Fruit fly (Drosophila melanogaster) whole organism, embryonic: Measurements from ENCODE around the gene CG11374.

Experiments
- Ada2b ChIP-seq: fragments of 200-800 bp; sonication (Bioruptor generic); IDR thresholded peaks from 2 replicates; pipeline ENCODE4 v1.3.6; 2022; ENCODE audit warnings: missing biosample characterization, missing genetic modification characterization
- B-H2 ChIP-seq: fragments of 200-800 bp; sonication (Bioruptor generic); optimal IDR thresholded peaks from 2 replicates; lab custom pipeline; 2018; ENCODE audit warnings: missing biosample characterization, mild to moderate bottlenecking, missing genetic modification characterization
- BtbVII ChIP-seq: fragments of 200-800 bp; sonication (Bioruptor generic); optimal IDR thresholded peaks from 3 replicates; lab custom pipeline; 2017; ENCODE audit warnings: missing biosample characterization, mild to moderate bottlenecking, missing genetic modification characterization
- CG11696 ChIP-seq: fragments of 200-800 bp; sonication (Bioruptor generic); IDR thresholded peaks from 2 replicates; pipeline ENCODE4 v1.3.6; 2022; ENCODE audit warnings: missing biosample characterization, missing genetic modification characterization
- CG13624 ChIP-seq: fragments of 200-800 bp; sonication (Bioruptor generic); optimal IDR thresholded peaks from 2 replicates; lab custom pipeline; 2016; ENCODE audit warnings: missing biosample characterization, missing genetic modification characterization
- CG13894 ChIP-seq: fragments of 200-800 bp; sonication (Bioruptor generic); optimal IDR thresholded peaks from 3 replicates; lab custom pipeline; 2018; ENCODE audit warnings: missing biosample characterization, mild to moderate bottlenecking, missing genetic modification characterization, moderate library complexity
- CG15514 ChIP-seq: fragments of 200-800 bp; sonication (Bioruptor generic); optimal IDR thresholded peaks from 3 replicates; lab custom pipeline; 2017; ENCODE audit warnings: missing biosample characterization, missing genetic modification characterization, mild to moderate bottlenecking, moderate library complexity, missing genetic modification reagents
- CG1603 ChIP-seq: fragments of 200-800 bp; sonication (Bioruptor generic); optimal IDR thresholded peaks from 2 replicates; lab custom pipeline; 2019; ENCODE audit warnings: missing biosample characterization, mild to moderate bottlenecking, missing genetic modification characterization, moderate library complexity
- CG1647 ChIP-seq: fragments of 200-800 bp; sonication (Bioruptor generic); optimal IDR thresholded peaks from 3 replicates; lab custom pipeline; 2016; ENCODE audit warnings: missing biosample characterization, missing genetic modification characterization
- CG17359 ChIP-seq: fragments of 200-800 bp; sonication (Bioruptor generic); optimal IDR thresholded peaks from 3 replicates; lab custom pipeline; 2018; ENCODE audit warnings: missing biosample characterization, mild to moderate bottlenecking, missing genetic modification characterization, moderate library complexity
- CG17361 ChIP-seq: fragments of 200-800 bp; sonication (Bioruptor generic); IDR thresholded peaks from 3 replicates; pipeline ENCODE4 v1.3.6; 2022; ENCODE audit warnings: missing biosample characterization, missing genetic modification characterization
- CG17568 ChIP-seq: fragments of 200-800 bp; sonication (Bioruptor generic); optimal IDR thresholded peaks from 2 replicates; lab custom pipeline; 2018; ENCODE audit warnings: missing biosample characterization, mild to moderate bottlenecking, missing genetic modification characterization, moderate library complexity
- CG2678 ChIP-seq: fragments of 200-800 bp; sonication (Bioruptor generic); optimal IDR thresholded peaks from 3 replicates; lab custom pipeline; 2019; ENCODE audit warnings: missing biosample characterization, mild to moderate bottlenecking, missing genetic modification characterization, moderate library complexity
- CG30020 ChIP-seq: fragments of 200-800 bp; optimal IDR thresholded peaks from 2 replicates; lab custom pipeline; 2019; ENCODE audit warnings: missing biosample characterization, mild to moderate bottlenecking, missing genetic modification characterization, moderate library complexity
- CG30403 ChIP-seq: fragments of 200-800 bp; sonication (Bioruptor generic); optimal IDR thresholded peaks from 3 replicates; lab custom pipeline; 2016; ENCODE audit warnings: missing biosample characterization, missing genetic modification characterization
- CG3407 ChIP-seq: fragments of 200-800 bp; sonication (Bioruptor generic); optimal IDR thresholded peaks from 2 replicates; lab custom pipeline; 2018; ENCODE audit warnings: missing biosample characterization, mild to moderate bottlenecking, missing genetic modification characterization
- CG34376 ChIP-seq: fragments of 200-800 bp; sonication (Bioruptor generic); optimal IDR thresholded peaks from 2 replicates; lab custom pipeline; 2018; ENCODE audit warnings: missing biosample characterization, mild to moderate bottlenecking, missing genetic modification characterization
- CG4617 ChIP-seq: fragments of 200-800 bp; sonication (Bioruptor generic); optimal IDR thresholded peaks from 3 replicates; lab custom pipeline; 2016; ENCODE audit warnings: missing biosample characterization, missing genetic modification characterization, borderline replicate concordance
- CG7928 ChIP-seq: fragments of 200-800 bp; sonication (Bioruptor generic); optimal IDR thresholded peaks from 2 replicates; lab custom pipeline; 2017; ENCODE audit warnings: missing biosample characterization, mild to moderate bottlenecking, missing genetic modification characterization
- CG9797 ChIP-seq: fragments of 200-800 bp; sonication (Bioruptor generic); optimal IDR thresholded peaks from 3 replicates; lab custom pipeline; 2018; ENCODE audit warnings: missing biosample characterization, mild to moderate bottlenecking, missing genetic modification characterization
- Camta ChIP-seq: fragments of 200-800 bp; sonication (Bioruptor generic); optimal IDR thresholded peaks from 2 replicates; lab custom pipeline; 2016; ENCODE audit warnings: missing biosample characterization, missing genetic modification characterization
- Deaf1 ChIP-seq: fragments of 200-800 bp; optimal IDR thresholded peaks from 3 replicates; lab custom pipeline; 2019; ENCODE audit warnings: missing biosample characterization, mild to moderate bottlenecking, missing genetic modification characterization, moderate library complexity
- Dfd ChIP-seq, 2 experiments: fragments of >200 bp; optimal IDR thresholded peaks; 2 replicates each; lab custom pipeline; 2017; ENCODE audit warnings: missing biosample characterization in 2 of 2, missing genetic modification characterization in 2 of 2
- ERR ChIP-seq: fragments of 200-800 bp; sonication (Bioruptor generic); optimal IDR thresholded peaks from 2 replicates; lab custom pipeline; 2016; ENCODE audit warnings: missing biosample characterization, missing genetic modification characterization
- Fer3 ChIP-seq: fragments of 200-800 bp; sonication (Bioruptor generic); optimal IDR thresholded peaks from 2 replicates; lab custom pipeline; 2018; ENCODE audit warnings: missing biosample characterization, mild to moderate bottlenecking, missing genetic modification characterization, moderate library complexity
- H2.0 ChIP-seq: fragments of 200-800 bp; sonication (Bioruptor generic); IDR thresholded peaks from 2 replicates; pipeline ENCODE4 v1.3.6; 2022; ENCODE audit warnings: missing biosample characterization, missing genetic modification characterization
- Jarid2 ChIP-seq: fragments of 200-800 bp; sonication (Bioruptor generic); optimal IDR thresholded peaks from 3 replicates; lab custom pipeline; 2017; ENCODE audit warnings: mild to moderate bottlenecking, missing biosample characterization, missing genetic modification reagents, missing genetic modification characterization
- NfI ChIP-seq: fragments of 200-800 bp; sonication (Bioruptor generic); optimal IDR thresholded peaks from 3 replicates; lab custom pipeline; 2018; ENCODE audit warnings: missing biosample characterization, mild to moderate bottlenecking, missing genetic modification characterization, moderate library complexity
- Spps ChIP-seq: fragments of 200-800 bp; sonication (Bioruptor generic); optimal IDR thresholded peaks from 2 replicates; lab custom pipeline; 2018; ENCODE audit warnings: missing biosample characterization, mild to moderate bottlenecking, missing genetic modification characterization
- Usf ChIP-seq: fragments of 200-800 bp; sonication (Bioruptor generic); optimal IDR thresholded peaks from 2 replicates; lab custom pipeline; 2017; ENCODE audit warnings: missing genotype, missing biosample characterization, missing genetic modification characterization
- ab ChIP-seq: fragments of 200-800 bp; sonication (Bioruptor generic); optimal IDR thresholded peaks from 2 replicates; lab custom pipeline; 2016; ENCODE audit warnings: missing biosample characterization, missing genetic modification characterization
- bab2 ChIP-seq: fragments of 200-800 bp; sonication (Bioruptor generic); optimal IDR thresholded peaks from 2 replicates; lab custom pipeline; 2016; ENCODE audit warnings: missing biosample characterization, missing genetic modification characterization
- ci ChIP-seq: fragments of 200-800 bp; sonication (Bioruptor generic); IDR thresholded peaks from 3 replicates; pipeline ENCODE4 v1.3.6; 2022; ENCODE audit warnings: missing biosample characterization, missing genetic modification characterization
- corto ChIP-seq: fragments of 200-800 bp; sonication (Bioruptor generic); optimal IDR thresholded peaks from 2 replicates; lab custom pipeline; 2016; ENCODE audit warnings: missing biosample characterization, mild to moderate bottlenecking, missing genetic modification characterization, moderate library complexity
- crp ChIP-seq, 2 experiments: fragments of 200-800 bp; sonication (Bioruptor generic); optimal IDR thresholded peaks; 2 replicates in 1 of 2; 3 replicates in 1 of 2; lab custom pipeline; 2017; ENCODE audit warnings: missing biosample characterization in 2 of 2, missing genetic modification characterization in 2 of 2, mild to moderate bottlenecking in 1 of 2, moderate library complexity in 1 of 2
- da ChIP-seq: fragments of 200-800 bp; sonication (Bioruptor generic); optimal IDR thresholded peaks from 2 replicates; lab custom pipeline; 2016; ENCODE audit warnings: missing biosample characterization, missing genetic modification characterization
- dan ChIP-seq: fragments of 200-800 bp; sonication (Bioruptor generic); IDR thresholded peaks from 2 replicates; pipeline ENCODE4 v1.3.6; 2022; ENCODE audit warnings: missing biosample characterization, missing genetic modification characterization
- ems ChIP-seq: fragments of 200-800 bp; sonication (Bioruptor generic); optimal IDR thresholded peaks from 3 replicates; lab custom pipeline; 2016; ENCODE audit warnings: missing biosample characterization, missing genetic modification characterization
- fd64A ChIP-seq: fragments of 200-800 bp; sonication (Bioruptor generic); optimal IDR thresholded peaks from 3 replicates; lab custom pipeline; 2018; ENCODE audit warnings: missing biosample characterization, mild to moderate bottlenecking, missing genetic modification characterization
- fd96Cb ChIP-seq: fragments of 200-800 bp; sonication (Bioruptor generic); optimal IDR thresholded peaks from 2 replicates; lab custom pipeline; 2018; ENCODE audit warnings: missing biosample characterization, mild to moderate bottlenecking, missing genetic modification characterization, moderate library complexity
- gce ChIP-seq: fragments of 200-800 bp; sonication (Bioruptor generic); IDR thresholded peaks from 3 replicates; pipeline ENCODE4 v1.3.6; 2022; ENCODE audit warnings: missing biosample characterization, missing genetic modification characterization
- hkb ChIP-seq, 2 experiments: fragments of 200-800 bp in 1 of 2; fragments of >200 bp in 1 of 2; sonication (Bioruptor generic) in 1 of 2; IDR thresholded peaks in 1 of 2; optimal IDR thresholded peaks in 1 of 2; 2 replicates each; pipeline versions ENCODE4 v1.3.6 to Lab custom; 2017 to 2022; ENCODE audit warnings: missing biosample characterization in 1 of 2, missing genetic modification characterization in 1 of 2
- jumu ChIP-seq: fragments of 200-800 bp; sonication (Bioruptor generic); optimal IDR thresholded peaks from 3 replicates; lab custom pipeline; 2016; ENCODE audit warnings: missing biosample characterization, missing genetic modification characterization
- kni ChIP-seq: fragments of 200-800 bp; sonication (Bioruptor generic); optimal IDR thresholded peaks from 3 replicates; lab custom pipeline; 2017; ENCODE audit warnings: mild to moderate bottlenecking, missing biosample characterization, missing genetic modification reagents, missing genetic modification characterization
- luna ChIP-seq: fragments of 200-800 bp; sonication (Bioruptor generic); optimal IDR thresholded peaks from 2 replicates; lab custom pipeline; 2016; ENCODE audit warnings: missing biosample characterization, missing genetic modification characterization
- otp ChIP-seq: fragments of 200-800 bp; sonication (Bioruptor generic); IDR thresholded peaks from 3 replicates; pipeline ENCODE4, ENCODE4 v1.3.6; 2022; ENCODE audit warnings: missing biosample characterization, missing genetic modification characterization
- sd ChIP-seq: fragments of 200-800 bp; sonication (Bioruptor generic); optimal IDR thresholded peaks from 3 replicates; lab custom pipeline; 2018; ENCODE audit warnings: missing biosample characterization, mild to moderate bottlenecking, missing genetic modification characterization, moderate library complexity
- sens-2 ChIP-seq: fragments of 200-800 bp; sonication (Bioruptor generic); IDR thresholded peaks from 2 replicates; pipeline ENCODE4 v1.3.6; 2022; ENCODE audit warnings: missing biosample characterization, missing genetic modification characterization
- shn ChIP-seq: fragments of 200-800 bp; sonication (Bioruptor generic); optimal IDR thresholded peaks from 3 replicates; lab custom pipeline; 2016; ENCODE audit warnings: missing biosample characterization, missing genetic modification characterization
- z ChIP-seq: fragments of 200-800 bp; sonication (Bioruptor generic); IDR thresholded peaks from 3 replicates; pipeline ENCODE4 v1.3.6; 2022; ENCODE audit warnings: missing biosample characterization, missing genetic modification characterization

CG11374 gene

dm6 chr2L:87255-87723 is 11.1 kb downstream of the CG11374 start, which contains the start of gene net (continued):
- peak; percentile 85 for TF ChIP-seq CG13894
- TF ChIP-seq CG11696 (GFP tag; lab: Robert Waterston, UW): no peak
- no peak for TF ChIP-seq ab (GFP tag; lab: Kevin White, UChicago)
- TF ChIP-seq sd: peak; percentile 48
- no peak for TF ChIP-seq Spps (tag; lab: Kevin White, UChicago)
- TF ChIP-seq shn: no peak
- peak; percentile 72 for TF ChIP-seq corto (GFP tag; lab: Kevin White, UChicago)
- TF ChIP-seq dan (GFP tag; lab: Robert Waterston, UW): no peak
- peak; percentile 55 for TF ChIP-seq CG17359 (tag; lab: Kevin White, UChicago)
- TF ChIP-seq da (GFP tag; lab: Kevin White, UChicago): no peak
- TF ChIP-seq CG17568 (GFP tag; lab: Kevin White, UChicago): peak; percentile 69
- peak; percentile 18 for TF ChIP-seq CG3407 (GFP tag; lab: Kevin White, UChicago)
- no peak for TF ChIP-seq H2.0 (GFP tag; lab: Robert Waterston, UW)
- TF ChIP-seq CG17361: peak; percentile 77
- TF ChIP-seq fd64A: no peak
- TF ChIP-seq crp (GFP tag; optimal IDR thresholded peaks at IDR 0.05; lab: Kevin White, UChicago): peak in 1 of 2 experiments; percentile 15
- TF ChIP-seq z (GFP tag; lab: Robert Waterston, UW): no peak
- peak; percentile 78 for TF ChIP-seq Fer3 (tag; lab: Kevin White, UChicago)
- peak; percentile 66; the same call in 2 of the 3 replicates for TF ChIP-seq ci (GFP tag; lab: Robert Waterston, UW)
- TF ChIP-seq sens-2 (GFP tag; lab: Robert Waterston, UW): no peak
- peak; percentile 94 for TF ChIP-seq CG15514
- TF ChIP-seq kni (GFP tag; lab: Kevin White, UChicago): no peak
- TF ChIP-seq otp (GFP tag; lab: Robert Waterston, UW): no peak
- no peak for TF ChIP-seq Dfd (GFP tag; optimal IDR thresholded peaks at IDR 0.05; lab: Kevin White, UChicago)
- TF ChIP-seq gce (GFP tag; lab: Robert Waterston, UW): no peak
- peak; percentile 85 for TF ChIP-seq NfI (GFP tag; lab: Kevin White, UChicago)
- peak; percentile 88 for TF ChIP-seq CG2678 (tag; lab: Kevin White, UChicago)
- no peak for TF ChIP-seq CG13624
- peak; percentile 57 for TF ChIP-seq Jarid2 (GFP tag; lab: Kevin White, UChicago)
- peak; percentile 88 for TF ChIP-seq B-H2 (GFP tag; lab: Kevin White, UChicago)
- TF ChIP-seq CG1603 (tag; lab: Kevin White, UChicago): no peak
- no peak for TF ChIP-seq CG7928 (GFP tag; lab: Kevin White, UChicago)
- TF ChIP-seq CG9797 (GFP tag; lab: Kevin White, UChicago): no peak
- no peak for TF ChIP-seq hkb (optimal IDR thresholded peaks at IDR 0.05; lab: Kevin White, UChicago)
- 0 out of 2 replicates have a peak, but pooled peaks have one; percentile 39 for TF ChIP-seq hkb (GFP tag; IDR thresholded peaks at IDR 0.05; lab: Robert Waterston, UW)
- TF ChIP-seq ems (GFP tag; lab: Kevin White, UChicago): no peak
- TF ChIP-seq CG1647: no peak
- TF ChIP-seq fd96Cb: peak; percentile 37
- TF ChIP-seq Deaf1: peak; percentile 60
- peak; percentile 77 for TF ChIP-seq BtbVII (GFP tag; lab: Kevin White, UChicago)
- no peak for TF ChIP-seq CG4617 (GFP tag; lab: Kevin White, UChicago)
- peak; percentile 73 for TF ChIP-seq CG30403 (GFP tag; lab: Kevin White, UChicago)
- TF ChIP-seq Usf: no peak
- no peak for TF ChIP-seq luna (GFP tag; lab: Kevin White, UChicago)
- TF ChIP-seq Camta: no peak
- peak; percentile 88 for TF ChIP-seq CG34376 (GFP tag; lab: Kevin White, UChicago)
- TF ChIP-seq Ada2b (GFP tag; lab: Robert Waterston, UW): peak; percentile 47; the same call in 1 of the 2 replicates
- TF ChIP-seq jumu (GFP tag; lab: Kevin White, UChicago): no peak
- TF ChIP-seq bab2 (GFP tag; lab: Kevin White, UChicago): no peak
- TF ChIP-seq CG30020 (tag; lab: Kevin White, UChicago): peak; percentile 30
- no peak for TF ChIP-seq ERR (GFP tag; lab: Kevin White, UChicago)
